Fruit fly (Drosophila melanogaster) whole organism, embryonic: ENCODE data around the gene Usp30.

Source experiments
- Atf6 ChIP-seq: fragments of 200-800 bp; sonication (Bioruptor generic); IDR thresholded peaks from 2 replicates; pipeline ENCODE4 v1.3.6; 2022; ENCODE audit warnings: missing biosample characterization, missing genetic modification characterization
- Bgb ChIP-seq: fragments of 200-800 bp; sonication (Bioruptor generic); IDR thresholded peaks from 2 replicates; pipeline ENCODE4 v1.3.6; 2022; ENCODE audit warnings: missing biosample characterization, missing genetic modification characterization; ENCODE audit not compliant: partially characterized antibody
- BtbVII ChIP-seq: fragments of 200-800 bp; sonication (Bioruptor generic); optimal IDR thresholded peaks from 3 replicates; lab custom pipeline; 2017; ENCODE audit warnings: missing biosample characterization, mild to moderate bottlenecking, missing genetic modification characterization
- CG10209 ChIP-seq: fragments of 200-800 bp; sonication (Bioruptor generic); optimal IDR thresholded peaks from 3 replicates; lab custom pipeline; 2017; ENCODE audit warnings: missing biosample characterization, mild to moderate bottlenecking, missing genetic modification characterization, missing genetic modification reagents
- CG12104 ChIP-seq: fragments of 200-800 bp; sonication (Bioruptor generic); optimal IDR thresholded peaks from 3 replicates; lab custom pipeline; 2016; ENCODE audit warnings: missing biosample characterization, missing genetic modification characterization
- CG13624 ChIP-seq: fragments of 200-800 bp; sonication (Bioruptor generic); optimal IDR thresholded peaks from 2 replicates; lab custom pipeline; 2016; ENCODE audit warnings: missing biosample characterization, missing genetic modification characterization
- CG14860 ChIP-seq: fragments of 200-800 bp; sonication (Bioruptor generic); IDR thresholded peaks from 3 replicates; pipeline ENCODE4 v1.3.6; 2022; ENCODE audit warnings: missing biosample characterization, missing genetic modification characterization; ENCODE audit not compliant: partially characterized antibody
- CG16813 ChIP-seq: fragments of 200-800 bp; sonication (Bioruptor generic); IDR thresholded peaks from 3 replicates; pipeline ENCODE4 v1.3.6; 2022; ENCODE audit warnings: missing biosample characterization, missing genetic modification characterization; ENCODE audit not compliant: partially characterized antibody
- CG17328 ChIP-seq: fragments of 200-800 bp; sonication (Bioruptor generic); IDR thresholded peaks from 2 replicates; pipeline ENCODE4 v1.3.6; 2022; ENCODE audit warnings: missing biosample characterization, missing genetic modification characterization
- CG17385 ChIP-seq: fragments of 200-800 bp; sonication (Bioruptor generic); optimal IDR thresholded peaks from 3 replicates; lab custom pipeline; 2018; ENCODE audit warnings: missing biosample characterization, mild to moderate bottlenecking, missing genetic modification characterization
- CG17612 ChIP-seq: fragments of 200-800 bp; sonication (Bioruptor generic); IDR thresholded peaks from 2 replicates; pipeline ENCODE4 v1.3.6; 2022; ENCODE audit warnings: missing biosample characterization, missing genetic modification characterization
- CG2889 ChIP-seq: fragments of 200-800 bp; sonication (Bioruptor generic); IDR thresholded peaks from 3 replicates; pipeline ENCODE4 v1.3.6; 2022; ENCODE audit warnings: missing biosample characterization, missing genetic modification characterization
- CG31224 ChIP-seq: fragments of 200-800 bp; sonication (Bioruptor generic); IDR thresholded peaks from 2 replicates; pipeline ENCODE4 v1.3.6; 2022; ENCODE audit warnings: missing biosample characterization, missing genetic modification characterization
- CG42726 ChIP-seq: fragments of 200-800 bp; sonication (Bioruptor generic); IDR thresholded peaks from 2 replicates; pipeline ENCODE4 v1.3.6; 2022; ENCODE audit warnings: missing biosample characterization, missing genetic modification characterization; ENCODE audit not compliant: partially characterized antibody
- CG4617 ChIP-seq: fragments of 200-800 bp; sonication (Bioruptor generic); optimal IDR thresholded peaks from 3 replicates; lab custom pipeline; 2016; ENCODE audit warnings: missing biosample characterization, missing genetic modification characterization, borderline replicate concordance
- CG7357 ChIP-seq: fragments of 200-800 bp; sonication (Bioruptor generic); IDR thresholded peaks from 3 replicates; pipeline ENCODE4 v1.3.6; 2022; ENCODE audit warnings: missing biosample characterization, missing genetic modification characterization
- Camta ChIP-seq: fragments of 200-800 bp; sonication (Bioruptor generic); optimal IDR thresholded peaks from 2 replicates; lab custom pipeline; 2016; ENCODE audit warnings: missing biosample characterization, missing genetic modification characterization
- Deaf1 ChIP-seq: fragments of 200-800 bp; optimal IDR thresholded peaks from 3 replicates; lab custom pipeline; 2019; ENCODE audit warnings: missing biosample characterization, mild to moderate bottlenecking, missing genetic modification characterization, moderate library complexity
- Dip3 ChIP-seq: fragments of 200-800 bp; sonication (Bioruptor generic); optimal IDR thresholded peaks from 3 replicates; lab custom pipeline; 2016; ENCODE audit warnings: missing biosample characterization, missing genetic modification characterization
- Fer2 ChIP-seq: fragments of 200-800 bp; sonication (Bioruptor generic); optimal IDR thresholded peaks from 2 replicates; lab custom pipeline; 2018; ENCODE audit warnings: missing biosample characterization, mild to moderate bottlenecking, missing genetic modification characterization, moderate library complexity
- Hr39 ChIP-seq: fragments of >200 bp; optimal IDR thresholded peaks from 2 replicates; lab custom pipeline; 2017
- Max ChIP-seq: fragments of 200-800 bp; sonication (Bioruptor generic); optimal IDR thresholded peaks from 2 replicates; lab custom pipeline; 2016; ENCODE audit warnings: missing biosample characterization, mild to moderate bottlenecking, missing genetic modification characterization
- Myb ChIP-seq: fragments of 200-800 bp; sonication (Bioruptor generic); optimal IDR thresholded peaks from 2 replicates; lab custom pipeline; 2016; ENCODE audit warnings: missing biosample characterization, missing genetic modification characterization
- NK7.1 ChIP-seq: fragments of 200-800 bp; sonication (Bioruptor generic); optimal IDR thresholded peaks from 3 replicates; lab custom pipeline; 2016; ENCODE audit warnings: missing biosample characterization, missing genetic modification characterization
- NfI ChIP-seq: fragments of 200-800 bp; sonication (Bioruptor generic); optimal IDR thresholded peaks from 3 replicates; lab custom pipeline; 2018; ENCODE audit warnings: missing biosample characterization, mild to moderate bottlenecking, missing genetic modification characterization, moderate library complexity
- Opbp ChIP-seq: fragments of 200-800 bp; sonication (Bioruptor generic); IDR thresholded peaks from 3 replicates; pipeline ENCODE4 v1.3.6; 2022; ENCODE audit warnings: missing biosample characterization, missing genetic modification characterization; ENCODE audit not compliant: partially characterized antibody
- Tbp ChIP-seq: fragments of >200 bp; optimal IDR thresholded peaks from 2 replicates; lab custom pipeline; 2018; ENCODE audit warnings: missing biosample characterization, missing genetic modification characterization
- Trl ChIP-seq, 3 experiments: fragments of >200 bp in 2 of 3; fragments of 200-800 bp in 1 of 3; sonication (Bioruptor generic) in 1 of 3; optimal IDR thresholded peaks; 2 replicates in 1 of 3; 3 replicates in 2 of 3; lab custom pipeline; 2016 to 2017; ENCODE audit warnings: missing biosample characterization in 1 of 3, missing genetic modification characterization in 1 of 3
- abd-A ChIP-seq: fragments of 200-800 bp; sonication (Bioruptor generic); optimal IDR thresholded peaks from 3 replicates; lab custom pipeline; 2019; ENCODE audit warnings: missing biosample characterization, mild to moderate bottlenecking, missing genetic modification characterization, moderate library complexity
- cas ChIP-seq: fragments of 200-800 bp; sonication (Bioruptor generic); IDR thresholded peaks from 2 replicates; pipeline ENCODE4 v1.3.6; 2022; ENCODE audit warnings: missing biosample characterization, missing genetic modification characterization
- cg ChIP-seq: fragments of 200-800 bp; sonication (Bioruptor generic); optimal IDR thresholded peaks from 3 replicates; lab custom pipeline; 2019; ENCODE audit warnings: missing biosample characterization, mild to moderate bottlenecking, missing genetic modification characterization, moderate library complexity
- chinmo ChIP-seq: fragments of 200-800 bp; sonication (Bioruptor generic); IDR thresholded peaks from 4 replicates; pipeline ENCODE4 v1.3.6; 2022; ENCODE audit warnings: missing biosample characterization, missing genetic modification characterization; ENCODE audit not compliant: partially characterized antibody
- chn ChIP-seq: fragments of 200-800 bp; sonication (Bioruptor generic); optimal IDR thresholded peaks from 2 replicates; lab custom pipeline; 2016; ENCODE audit warnings: missing biosample characterization, missing genetic modification characterization
- ewg ChIP-seq: fragments of 200-800 bp; sonication (Bioruptor generic); optimal IDR thresholded peaks from 3 replicates; lab custom pipeline; 2017; ENCODE audit warnings: mild to moderate bottlenecking, missing biosample characterization, missing genetic modification reagents, missing genetic modification characterization
- fd102C ChIP-seq: fragments of 200-800 bp; sonication (Bioruptor generic); optimal IDR thresholded peaks from 2 replicates; lab custom pipeline; 2018; ENCODE audit warnings: missing biosample characterization, mild to moderate bottlenecking, missing genetic modification characterization, moderate library complexity
- fru ChIP-seq: fragments of >200 bp; optimal IDR thresholded peaks from 2 replicates; lab custom pipeline; 2017
- ham ChIP-seq: fragments of 200-800 bp; sonication (Bioruptor generic); IDR thresholded peaks from 2 replicates; pipeline ENCODE4 v1.3.6; 2022; ENCODE audit warnings: missing biosample characterization, missing genetic modification characterization
- hkb ChIP-seq, 2 experiments: fragments of 200-800 bp in 1 of 2; fragments of >200 bp in 1 of 2; sonication (Bioruptor generic) in 1 of 2; IDR thresholded peaks in 1 of 2; optimal IDR thresholded peaks in 1 of 2; 2 replicates each; pipeline versions ENCODE4 v1.3.6 to Lab custom; 2017 to 2022; ENCODE audit warnings: missing biosample characterization in 1 of 2, missing genetic modification characterization in 1 of 2
- knrl ChIP-seq: fragments of 200-800 bp; sonication (Bioruptor generic); IDR thresholded peaks from 3 replicates; pipeline ENCODE4 v1.3.6; 2022; ENCODE audit warnings: missing biosample characterization, missing genetic modification characterization; ENCODE audit not compliant: partially characterized antibody
- lilli ChIP-seq: fragments of 200-800 bp; sonication (Bioruptor generic); optimal IDR thresholded peaks from 3 replicates; lab custom pipeline; 2016; ENCODE audit warnings: missing biosample characterization, missing genetic modification characterization
- nau ChIP-seq: fragments of 200-800 bp; sonication (Bioruptor generic); optimal IDR thresholded peaks from 3 replicates; lab custom pipeline; 2017; ENCODE audit warnings: missing biosample characterization, mild to moderate bottlenecking, missing genetic modification characterization, missing genetic modification reagents
- otp ChIP-seq: fragments of 200-800 bp; sonication (Bioruptor generic); IDR thresholded peaks from 3 replicates; pipeline ENCODE4, ENCODE4 v1.3.6; 2022; ENCODE audit warnings: missing biosample characterization, missing genetic modification characterization
- pros ChIP-seq: fragments of 200-800 bp; sonication (Bioruptor generic); optimal IDR thresholded peaks from 3 replicates; lab custom pipeline; 2019; ENCODE audit warnings: missing biosample characterization, mild to moderate bottlenecking, missing genetic modification characterization, moderate library complexity
- run ChIP-seq: fragments of 200-800 bp; sonication (Bioruptor generic); optimal IDR thresholded peaks from 3 replicates; lab custom pipeline; 2018; ENCODE audit warnings: missing biosample characterization, mild to moderate bottlenecking, missing genetic modification characterization
- sc ChIP-seq, 3 experiments: fragments of >200 bp in 2 of 3; fragments of 200-800 bp in 1 of 3; sonication (Bioruptor generic) in 1 of 3; optimal IDR thresholded peaks; 2 replicates in 2 of 3; 3 replicates in 1 of 3; lab custom pipeline; 2017; ENCODE audit warnings: mild to moderate bottlenecking in 1 of 3, missing biosample characterization in 1 of 3, missing genetic modification characterization in 1 of 3, missing genetic modification reagents in 1 of 3
- sd ChIP-seq: fragments of 200-800 bp; sonication (Bioruptor generic); optimal IDR thresholded peaks from 3 replicates; lab custom pipeline; 2018; ENCODE audit warnings: missing biosample characterization, mild to moderate bottlenecking, missing genetic modification characterization, moderate library complexity
- sens ChIP-seq: fragments of 200-800 bp; sonication (Bioruptor generic); peaks from one replicate; lab custom pipeline; 2016; ENCODE audit warnings: missing biosample characterization, missing genetic modification characterization
- sna ChIP-seq: fragments of 200-800 bp; sonication (Bioruptor generic); IDR thresholded peaks from 2 replicates; pipeline ENCODE4 v1.3.6; 2022; ENCODE audit warnings: missing biosample characterization, missing genetic modification characterization; ENCODE audit not compliant: partially characterized antibody
- stwl ChIP-seq: fragments of 200-800 bp; sonication (Bioruptor generic); optimal IDR thresholded peaks from 3 replicates; lab custom pipeline; 2018; ENCODE audit warnings: missing biosample characterization, mild to moderate bottlenecking, missing genetic modification characterization, moderate library complexity
- trh ChIP-seq: fragments of 200-800 bp; sonication (Bioruptor generic); optimal IDR thresholded peaks from 2 replicates; lab custom pipeline; 2016; ENCODE audit warnings: missing biosample characterization, missing genetic modification characterization
- vvl ChIP-seq: fragments of 200-800 bp; sonication (Bioruptor generic); IDR thresholded peaks from 2 replicates; pipeline ENCODE4 v1.3.6; 2022; ENCODE audit warnings: missing biosample characterization, missing genetic modification characterization

The Usp30 gene

dm6 chrX:5885521-5885920, 5.9 kb upstream of the Usp30 start (continued):
- TF ChIP-seq CG16813 (GFP tag; lab: Robert Waterston, UW) (no peak), fru (lab: Kevin White, UChicago) (no peak), CG10209 (no peak), CG17385 (GFP tag; lab: Kevin White, UChicago) (no peak), CG14860 (GFP tag; lab: Robert Waterston, UW) (no peak), NfI (GFP tag; lab: Kevin White, UChicago) (no peak), sens (GFP tag; lab: Kevin White, UChicago) (no peak), pros (GFP tag; lab: Kevin White, UChicago) (peak; percentile 72), hkb (optimal IDR thresholded peaks at IDR 0.05; lab: Kevin White, UChicago) (no peak), hkb (GFP tag; IDR thresholded peaks at IDR 0.05; lab: Robert Waterston, UW) (no peak), CG4617 (GFP tag; lab: Kevin White, UChicago) (no peak), nau (no peak), ewg (GFP tag; lab: Kevin White, UChicago) (peak; percentile 66), Myb (no peak), sc (optimal IDR thresholded peaks at IDR 0.05; lab: Kevin White, UChicago) (no peak), sc (GFP tag; optimal IDR thresholded peaks at IDR 0.05; lab: Kevin White, UChicago) (no peak), CG2889 (GFP tag; lab: Robert Waterston, UW) (no peak), Max (GFP tag; lab: Kevin White, UChicago) (no peak), Bgb (GFP tag; lab: Robert Waterston, UW) (no peak), NK7.1 (GFP tag; lab: Kevin White, UChicago) (no peak), Deaf1 (tag; lab: Kevin White, UChicago) (no peak), ham (GFP tag; lab: Robert Waterston, UW) (no peak), BtbVII (GFP tag; lab: Kevin White, UChicago) (no peak), CG17612 (no peak), Camta (GFP tag; lab: Kevin White, UChicago) (no peak), otp (no peak), Fer2 (no peak), trh (no peak), stwl (no peak), abd-A (tag; lab: Kevin White, UChicago) (peak; percentile 3), CG17328 (GFP tag; lab: Robert Waterston, UW) (no peak), CG42726 (GFP tag; lab: Robert Waterston, UW) (no peak), chinmo (GFP tag; lab: Robert Waterston, UW) (no peak), Trl (optimal IDR thresholded peaks at IDR 0.05; lab: Kevin White, UChicago) (peak; percentile 31 to 63), Trl (GFP tag; optimal IDR thresholded peaks at IDR 0.05; lab: Kevin White, UChicago) (no peak), CG12104 (GFP tag; lab: Kevin White, UChicago) (no peak), CG31224 (GFP tag; lab: Robert Waterston, UW) (no peak), CG13624 (no peak), lilli (GFP tag; lab: Kevin White, UChicago) (no peak), cg (GFP tag; lab: Kevin White, UChicago) (peak; percentile 23)

- TF ChIP-seq cas (GFP tag; lab: Robert Waterston, UW) (no peak), Atf6 (GFP tag; lab: Robert Waterston, UW) (no peak), CG17385 (GFP tag; lab: Kevin White, UChicago) (peak; percentile 61), Opbp (no peak), run (tag; lab: Kevin White, UChicago) (peak; percentile 32), knrl (GFP tag; lab: Robert Waterston, UW) (no peak), sd (tag; lab: Kevin White, UChicago) (no peak), Tbp (no peak), CG14860 (GFP tag; lab: Robert Waterston, UW) (no peak), Hr39 (lab: Kevin White, UChicago) (no peak), chn (GFP tag; lab: Kevin White, UChicago) (no peak), sna (no peak), CG7357 (GFP tag; lab: Robert Waterston, UW) (no peak), fd102C (no peak), vvl (no peak), CG2889 (GFP tag; lab: Robert Waterston, UW) (no peak), Dip3 (GFP tag; lab: Kevin White, UChicago) (no peak)
Observed at dm6 chrX:5884887-5885286, 5.3 kb upstream of the Usp30 start.
